Worm (Caenorhabditis elegans) whole organism, L4 larva: ENCODE results near the gene zmp-3.

ENCODE experiments used
- dmd-8 ChIP-seq: fragments of 200-800 bp; sonication (Bioruptor generic); IDR thresholded peaks from 2 replicates; pipeline ENCODE4 v1.3.6; 2022; ENCODE audit warnings: missing genetic modification characterization, missing compliant biosample characterization
- dve-1 ChIP-seq: sonication (generic microtip); optimal IDR thresholded peaks from 2 replicates; lab custom pipeline; 2017; ENCODE audit warnings: antibody characterized with exemption, mild to moderate bottlenecking, missing genetic modification characterization, missing compliant biosample characterization; ENCODE audit not compliant: insufficient read depth
- lsy-2 ChIP-seq, 2 experiments: fragments of 150-350 bp in 1 of 2; sonication (generic microtip) in 1 of 2; optimal IDR thresholded peaks; 2 replicates each; lab custom pipeline; 2014 to 2017; ENCODE audit warnings: missing biosample characterization in 2 of 2, missing genetic modification characterization in 2 of 2
- madf-5 ChIP-seq, 2 experiments: fragments of 200-800 bp; sonication (Bioruptor generic); IDR thresholded peaks; 2 replicates each; pipeline ENCODE4 v1.3.6; 2022; ENCODE audit warnings: missing compliant biosample characterization in 2 of 2, missing genetic modification characterization in 2 of 2
- nhr-11 ChIP-seq: fragments of 150-350 bp; optimal IDR thresholded peaks from 2 replicates; lab custom pipeline; 2014; ENCODE audit warnings: missing biosample characterization, missing genetic modification characterization
- pqm-1 ChIP-seq: sonication (generic microtip); optimal IDR thresholded peaks from 2 replicates; lab custom pipeline; 2017; ENCODE audit warnings: missing biosample characterization, missing genetic modification characterization
- snpc-4 ChIP-seq: fragments of 150-350 bp; optimal IDR thresholded peaks from 2 replicates; lab custom pipeline; 2014; ENCODE audit warnings: missing biosample characterization, missing genetic modification characterization
- unc-62 ChIP-seq, 3 experiments: fragments of 150-350 bp in 1 of 3; sonication (generic microtip); optimal IDR thresholded peaks in 2 of 3; peaks in 1 of 3; 1 replicate in 1 of 3; 2 replicates in 2 of 3; lab custom pipeline; 2014 to 2017; ENCODE audit warnings: missing biosample characterization in 3 of 3, missing genetic modification characterization in 3 of 3, missing genetic modification reagents in 3 of 3, missing genotype in 1 of 3
- zag-1 ChIP-seq: fragments of 150-350 bp; optimal IDR thresholded peaks from 2 replicates; lab custom pipeline; 2014; ENCODE audit warnings: missing biosample characterization, missing genetic modification characterization

- TF ChIP-seq dmd-8 (no peak), pqm-1 (no peak), zag-1 (tag; lab: Kevin White, UChicago) (no peak), unc-62 (GFP tag; optimal IDR thresholded peaks at IDR 0.05 in 1 of 2; lab: Kevin White, UChicago) (no peak), unc-62 (tag; optimal IDR thresholded peaks at IDR 0.05; lab: Kevin White, UChicago) (no peak), madf-5 (GFP tag; IDR thresholded peaks at IDR 0.05; lab: Robert Waterston, UW) (no peak), lsy-2 (tag; optimal IDR thresholded peaks at IDR 0.05; lab: Kevin White, UChicago) (no peak), snpc-4 (tag; lab: Kevin White, UChicago) (no peak), dve-1 (tag; lab: Kevin White, UChicago) (no peak), nhr-11 (tag; lab: Kevin White, UChicago) (no peak)
Observed at ce11 chrV:2929753-2930152, 20.3 kb upstream of the zmp-3 start, which contains the start of gene C31B8.16.
